Worm (Caenorhabditis elegans) whole organism, mixed stage, embryonic: ENCODE results near the gene H42K12.3.

Experiments used
- ces-1 ChIP-seq: fragments of 150-350 bp; optimal IDR thresholded peaks from 2 replicates; lab custom pipeline; 2014; ENCODE audit warnings: missing biosample characterization, missing genetic modification reagents, missing genetic modification characterization
- elt-1 ChIP-seq: sonication (generic microtip); optimal IDR thresholded peaks from 2 replicates; lab custom pipeline; 2017; ENCODE audit warnings: missing genetic modification characterization, mild to moderate bottlenecking, missing compliant biosample characterization, antibody characterized with exemption, moderate library complexity, borderline replicate concordance; ENCODE audit not compliant: insufficient read depth
- nhr-12 ChIP-seq: fragments of 150-350 bp; optimal IDR thresholded peaks from 2 replicates; lab custom pipeline; 2014; ENCODE audit warnings: missing biosample characterization, missing genetic modification characterization
- pha-4 ChIP-seq: fragments of 150-350 bp; optimal IDR thresholded peaks from 2 replicates; lab custom pipeline; 2018; ENCODE audit warnings: missing biosample characterization, missing genetic modification reagents, missing genetic modification characterization

- TF ChIP-seq nhr-12 (tag; lab: Kevin White, UChicago) = no peak
- TF ChIP-seq pha-4 (tag; lab: Kevin White, UChicago) = no peak
- TF ChIP-seq ces-1 (GFP tag; lab: Kevin White, UChicago) = no peak
- no peak for TF ChIP-seq elt-1 (tag; lab: Kevin White, UChicago)
Observed at ce11 chrX:1338906-1339673, 27.9 kb downstream of the H42K12.3 start.
